Worm (Caenorhabditis elegans): ENCODE results near the gene pbo-5.

pbo-5 gene

ce11 chrV:20879069-20879667 is 36.1 kb upstream of the pbo-5 start, which contains the start of gene unc-80:
Gene unc-80, plus strand, starts transcription at chrV:20879601.
- TF ChIP-seq mdl-1 (tag; optimal IDR thresholded peaks at IDR 0.05): no peak
- TF ChIP-seq mab-5 (tag; optimal IDR thresholded peaks at IDR 0.05): no peak
- TF ChIP-seq ceh-16 (tag; optimal IDR thresholded peaks at IDR 0.05): no peak
- TF ChIP-seq sma-3 (GFP tag; optimal IDR thresholded peaks at IDR 0.05): no peak
- TF ChIP-seq peb-1 (tag; optimal IDR thresholded peaks at IDR 0.05): no peak
- no peak for TF ChIP-seq ama-1 (optimal IDR thresholded peaks at IDR 0.05)
- TF ChIP-seq F13H6.1 (tag; optimal IDR thresholded peaks at IDR 0.05): peak; percentile 42
- TF ChIP-seq nhr-11 (tag; optimal IDR thresholded peaks at IDR 0.05): no peak
- no peak for TF ChIP-seq ztf-1 (GFP tag; conservative IDR thresholded peaks at IDR 0.05)
- no peak for TF ChIP-seq elt-1 (tag; optimal IDR thresholded peaks at IDR 0.05)
- TF ChIP-seq ceh-82 (tag; optimal IDR thresholded peaks at IDR 0.05): no peak
- no peak for TF ChIP-seq ztf-4 (tag; optimal IDR thresholded peaks at IDR 0.05)
- no peak for TF ChIP-seq R02D3.7 (tag; optimal IDR thresholded peaks at IDR 0.05)
- TF ChIP-seq C34F6.9 (tag; optimal IDR thresholded peaks at IDR 0.05): peak; percentile 82
- TF ChIP-seq gmeb-1 (tag; optimal IDR thresholded peaks at IDR 0.05): no peak
- TF ChIP-seq elt-3 (tag; optimal IDR thresholded peaks at IDR 0.05): no peak
- no peak for TF ChIP-seq nhr-12 (tag; optimal IDR thresholded peaks at IDR 0.05)
- TF ChIP-seq nhr-6 (tag; optimal IDR thresholded peaks at IDR 0.05): peak; percentile 37
- no peak for TF ChIP-seq lin-11 (tag; optimal IDR thresholded peaks at IDR 0.05)
- no peak for TF ChIP-seq dmd-4 (tag; optimal IDR thresholded peaks at IDR 0.05)
- TF ChIP-seq lin-13 (GFP tag; optimal IDR thresholded peaks at IDR 0.05): peak; percentile 36
- peak; percentile 13 for TF ChIP-seq sem-4 (tag; optimal IDR thresholded peaks at IDR 0.05)
- TF ChIP-seq lsy-2 (tag; optimal IDR thresholded peaks at IDR 0.05): peak; percentile 30 to 68
- TF ChIP-seq egl-27 (tag; optimal IDR thresholded peaks at IDR 0.05): peak; percentile 44
- no peak for TF ChIP-seq nhr-21 (tag; optimal IDR thresholded peaks at IDR 0.05)
- no peak for TF ChIP-seq skn-1 (tag; optimal IDR thresholded peaks at IDR 0.05)
- no peak for TF ChIP-seq nhr-23 (tag; optimal IDR thresholded peaks at IDR 0.05)
- no peak for TF ChIP-seq mbf-1 (tag; optimal IDR thresholded peaks at IDR 0.05)
- no peak for TF ChIP-seq ztf-11 (tag; optimal IDR thresholded peaks at IDR 0.05)
- TF ChIP-seq sma-9 (GFP tag; optimal IDR thresholded peaks at IDR 0.05): peak; percentile 62
- no peak for TF ChIP-seq sma-9 (tag; optimal IDR thresholded peaks at IDR 0.05)
- peak; percentile 27 for TF ChIP-seq snpc-4 (tag; optimal IDR thresholded peaks at IDR 0.05)
- no peak for TF ChIP-seq fos-1 (tag; optimal IDR thresholded peaks at IDR 0.05)
- TF ChIP-seq zag-1 (tag; optimal IDR thresholded peaks at IDR 0.05): peak; percentile 83
- no peak for TF ChIP-seq Y55F3AM.14 (GFP tag; optimal IDR thresholded peaks at IDR 0.05)
- no peak for TF ChIP-seq unc-39 (tag; optimal IDR thresholded peaks at IDR 0.05)
- no peak for TF ChIP-seq aly-2 (tag; optimal IDR thresholded peaks at IDR 0.05)
- TF ChIP-seq crh-2 (tag; optimal IDR thresholded peaks at IDR 0.05): peak; percentile 80
- no peak for TF ChIP-seq nhr-77 (tag; optimal IDR thresholded peaks at IDR 0.05)
- no peak for TF ChIP-seq unc-62 (GFP tag; optimal IDR thresholded peaks at IDR 0.05)
- no peak for TF ChIP-seq alr-1 (tag; optimal IDR thresholded peaks at IDR 0.05)
- no peak for TF ChIP-seq nhr-25 (tag; optimal IDR thresholded peaks at IDR 0.05)
- no peak for TF ChIP-seq nhr-10 (tag; optimal IDR thresholded peaks at IDR 0.05)
- TF ChIP-seq nhr-129 (tag; optimal IDR thresholded peaks at IDR 0.05): peak; percentile 61
- peak; percentile 91 for TF ChIP-seq unc-55 (GFP tag; optimal IDR thresholded peaks at IDR 0.05)
- no peak for TF ChIP-seq blmp-1 (tag; optimal IDR thresholded peaks at IDR 0.05; ENCODE audit: insufficient read depth)
- no peak for TF ChIP-seq ZK546.5 (tag; optimal IDR thresholded peaks at IDR 0.05)
- TF ChIP-seq nhr-237 (tag; optimal IDR thresholded peaks at IDR 0.05): no peak
- TF ChIP-seq lin-39 (tag; optimal IDR thresholded peaks at IDR 0.05): no peak

Data from whole organism, L2 larva.